Worm (Caenorhabditis elegans): ENCODE data around the gene nhr-137.
A peak's percentile ranks its signal among the peaks of the same experiment; 100 is the strongest.

ce11 chrX:6665129-6665858, 3.5 kb downstream of the nhr-137 start:
- TF ChIP-seq mes-2 (tag; optimal IDR thresholded peaks at IDR 0.05; ENCODE audit: poor library complexity, severe bottlenecking) (no peak), unc-130 (GFP tag; optimal IDR thresholded peaks at IDR 0.05) (no peak), unc-39 (tag; optimal IDR thresholded peaks at IDR 0.05) (no peak), aly-2 (tag; optimal IDR thresholded peaks at IDR 0.05) (no peak), nhr-28 (tag; optimal IDR thresholded peaks at IDR 0.05) (peak; percentile 75), nhr-25 (tag; optimal IDR thresholded peaks at IDR 0.05; ENCODE audit: borderline replicate concordance, insufficient read depth) (no peak), fos-1 (tag; optimal IDR thresholded peaks at IDR 0.05) (no peak), mep-1 (tag; optimal IDR thresholded peaks at IDR 0.05) (no peak), tag-97 (GFP tag; IDR thresholded peaks at IDR 0.05) (no peak), snpc-4 (tag; optimal IDR thresholded peaks at IDR 0.05) (no peak), spr-1 (tag; optimal IDR thresholded peaks at IDR 0.05) (no peak), nhr-42 (GFP tag; IDR thresholded peaks at IDR 0.05) (no peak)

Data from whole organism, L4 larva.